Worm (Caenorhabditis elegans): Measurements from ENCODE around the gene egl-5.

egl-5 gene

ce11 chrIII:7805253-7805652 lies 8.9 kb upstream of the egl-5 start:
- no peak for TF ChIP-seq dpff-1 (tag; optimal IDR thresholded peaks at IDR 0.05)
- no peak for TF ChIP-seq nhr-27 (tag; optimal IDR thresholded peaks at IDR 0.05)
- no peak for TF ChIP-seq tbp1 (GFP tag; optimal IDR thresholded peaks at IDR 0.05)
- no peak for TF ChIP-seq efl-1 (GFP tag; optimal IDR thresholded peaks at IDR 0.05)
- TF ChIP-seq aptf-3 (GFP tag; IDR thresholded peaks at IDR 0.05): no peak
- TF ChIP-seq F55B11.4 (tag; optimal IDR thresholded peaks at IDR 0.05; ENCODE audit: borderline replicate concordance, insufficient read depth): no peak
- TF ChIP-seq rcor-1 (GFP tag; IDR thresholded peaks at IDR 0.05): no peak
- no peak for TF ChIP-seq zfh-2 (GFP tag; conservative IDR thresholded peaks at IDR 0.05)

ce11 chrIII:7806947-7807346 lies 7.2 kb upstream of the egl-5 start:
- TF ChIP-seq F55B11.4 (tag; optimal IDR thresholded peaks at IDR 0.05; ENCODE audit: borderline replicate concordance, insufficient read depth): no peak
- TF ChIP-seq ztf-22 (GFP tag; optimal IDR thresholded peaks at IDR 0.05): no peak
- no peak for TF ChIP-seq madf-10 (tag; optimal IDR thresholded peaks at IDR 0.05)

- TF ChIP-seq ets-4 (GFP tag; optimal IDR thresholded peaks at IDR 0.05) (no peak), B0261.1 (tag; optimal IDR thresholded peaks at IDR 0.05) (no peak), K11D2.4 (GFP tag; IDR thresholded peaks at IDR 0.05) (no peak), B0019.2 (GFP tag; conservative IDR thresholded peaks at IDR 0.05) (no peak), nfyb-1 (GFP tag; IDR thresholded peaks at IDR 0.05) (no peak), sea-2 (GFP tag; IDR thresholded peaks at IDR 0.05) (no peak), mcd-1 (GFP tag; IDR thresholded peaks at IDR 0.05) (no peak), lir-1 (GFP tag; conservative IDR thresholded peaks at IDR 0.05) (no peak), ceh-79 (tag; optimal IDR thresholded peaks at IDR 0.05) (no peak), snpc-3.4 (tag; optimal IDR thresholded peaks at IDR 0.05) (no peak), nfya-2 (GFP tag; IDR thresholded peaks at IDR 0.05) (no peak), F52B5.7 (tag; optimal IDR thresholded peaks at IDR 0.05) (no peak)
Observed at ce11 chrIII:7809033-7809432, 5.1 kb upstream of the egl-5 start.

- TF ChIP-seq nfya-1 (tag; optimal IDR thresholded peaks at IDR 0.05; ENCODE audit: borderline replicate concordance, insufficient read depth) (no peak), egrh-3 (GFP tag; IDR thresholded peaks at IDR 0.05) (peak; percentile 71; the same call in 1 of the 2 replicates), mel-28 (tag; optimal IDR thresholded peaks at IDR 0.05; ENCODE audit: borderline replicate concordance) (no peak), nfyb-1 (GFP tag; IDR thresholded peaks at IDR 0.05) (peak; percentile 80)
Observed at ce11 chrIII:7812208-7812880, 1.8 kb upstream of the egl-5 start.

ce11 chrIII:7815056-7815366 lies 837 bp downstream of the egl-5 start:
- TF ChIP-seq ztf-25 (GFP tag; IDR thresholded peaks at IDR 0.05) (no peak), Y79H2A.3 (GFP tag; conservative IDR thresholded peaks at IDR 0.05) (no peak), mes-4 (tag; optimal IDR thresholded peaks at IDR 0.05) (no peak), gei-17 (GFP tag; optimal IDR thresholded peaks at IDR 0.05) (no peak), attf-3 (GFP tag; conservative IDR thresholded peaks at IDR 0.05) (no peak), sptf-2 (GFP tag; optimal IDR thresholded peaks at IDR 0.05) (no peak), Y53G8AR.9 (GFP tag; conservative IDR thresholded peaks at IDR 0.05) (no peak), F10E7.11 (tag; optimal IDR thresholded peaks at IDR 0.05) (no peak), chd-7 (tag; optimal IDR thresholded peaks at IDR 0.05) (no peak), bed-2 (GFP tag; IDR thresholded peaks at IDR 0.05) (no peak), nfya-1 (tag; optimal IDR thresholded peaks at IDR 0.05; ENCODE audit: borderline replicate concordance, insufficient read depth) (no peak), F57C9.4 (tag; optimal IDR thresholded peaks at IDR 0.05) (no peak), madf-10 (tag; optimal IDR thresholded peaks at IDR 0.05) (no peak), lin-26 (GFP tag; IDR thresholded peaks at IDR 0.05) (no peak), attf-5 (GFP tag; optimal IDR thresholded peaks at IDR 0.05) (no peak), zfh-2 (GFP tag; conservative IDR thresholded peaks at IDR 0.05) (no peak)

Measured in whole organism, young adult.